Worm (Caenorhabditis elegans): ENCODE data around the gene aat-8.

Gene aat-8

DNA sequence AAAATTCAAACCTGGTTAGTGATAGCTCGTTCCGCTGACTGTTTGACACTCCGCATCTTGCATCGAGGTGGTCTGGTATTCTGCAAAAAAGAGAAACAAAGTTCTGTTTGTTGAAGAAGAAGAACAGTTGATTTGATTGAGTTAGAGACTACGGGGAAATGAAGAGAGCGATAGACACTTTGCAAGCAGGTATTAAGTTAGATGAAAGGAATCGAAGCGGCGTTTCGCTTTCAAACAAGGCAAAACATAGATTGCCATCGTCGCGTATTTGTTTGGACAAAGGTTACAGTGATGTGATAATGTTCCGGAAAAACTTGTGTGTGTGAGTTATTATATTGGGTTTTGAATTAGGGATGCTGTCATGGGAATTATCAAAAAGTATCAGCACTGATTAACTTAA is 47.6 kb downstream of the aat-8 start:
- no peak for TF ChIP-seq flt-1 (GFP tag; IDR thresholded peaks at IDR 0.05)
- TF ChIP-seq scrt-1 (GFP tag; IDR thresholded peaks at IDR 0.05): no peak
- TF ChIP-seq F13C5.2 (tag; optimal IDR thresholded peaks at IDR 0.05): no peak
- no peak for TF ChIP-seq hnd-1 (tag; optimal IDR thresholded peaks at IDR 0.05)
- TF ChIP-seq ceh-13 (GFP tag; optimal IDR thresholded peaks at IDR 0.05): no peak
- no peak for TF ChIP-seq tbx-37 (GFP tag; conservative IDR thresholded peaks at IDR 0.05)
- no peak for TF ChIP-seq tra-4 (tag; optimal IDR thresholded peaks at IDR 0.05)
- TF ChIP-seq ama-1 (optimal IDR thresholded peaks at IDR 0.05): no peak

DNA sequence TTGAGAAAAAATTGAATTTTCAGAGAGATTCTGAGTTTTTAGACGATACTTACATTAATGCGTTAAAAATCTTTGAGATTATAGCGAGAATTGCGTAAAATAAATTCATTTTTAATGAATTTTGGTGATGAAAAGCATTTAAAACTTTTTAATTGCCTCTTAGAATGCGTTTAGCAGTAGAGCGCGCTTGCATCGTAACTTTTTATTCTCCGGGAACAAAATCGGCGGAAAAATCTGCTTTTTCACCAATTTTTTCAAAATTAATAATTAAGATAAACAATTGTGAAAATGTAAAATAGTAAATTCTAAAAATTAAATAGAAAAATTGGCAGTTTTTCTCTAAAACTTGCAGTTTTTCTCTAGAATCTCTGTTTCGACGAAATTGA is 49.6 kb downstream of the aat-8 start:
- TF ChIP-seq hmg-4 (GFP tag; optimal IDR thresholded peaks at IDR 0.05) (no peak), sea-1 (GFP tag; conservative IDR thresholded peaks at IDR 0.05) (no peak), ceh-36 (tag; optimal IDR thresholded peaks at IDR 0.05) (no peak), tbx-11 (GFP tag; IDR thresholded peaks at IDR 0.05) (no peak), aly-1 (tag; optimal IDR thresholded peaks at IDR 0.05) (no peak), hnd-1 (tag; optimal IDR thresholded peaks at IDR 0.05) (no peak), hmbx-1 (tag; optimal IDR thresholded peaks at IDR 0.05) (no peak)

DNA sequence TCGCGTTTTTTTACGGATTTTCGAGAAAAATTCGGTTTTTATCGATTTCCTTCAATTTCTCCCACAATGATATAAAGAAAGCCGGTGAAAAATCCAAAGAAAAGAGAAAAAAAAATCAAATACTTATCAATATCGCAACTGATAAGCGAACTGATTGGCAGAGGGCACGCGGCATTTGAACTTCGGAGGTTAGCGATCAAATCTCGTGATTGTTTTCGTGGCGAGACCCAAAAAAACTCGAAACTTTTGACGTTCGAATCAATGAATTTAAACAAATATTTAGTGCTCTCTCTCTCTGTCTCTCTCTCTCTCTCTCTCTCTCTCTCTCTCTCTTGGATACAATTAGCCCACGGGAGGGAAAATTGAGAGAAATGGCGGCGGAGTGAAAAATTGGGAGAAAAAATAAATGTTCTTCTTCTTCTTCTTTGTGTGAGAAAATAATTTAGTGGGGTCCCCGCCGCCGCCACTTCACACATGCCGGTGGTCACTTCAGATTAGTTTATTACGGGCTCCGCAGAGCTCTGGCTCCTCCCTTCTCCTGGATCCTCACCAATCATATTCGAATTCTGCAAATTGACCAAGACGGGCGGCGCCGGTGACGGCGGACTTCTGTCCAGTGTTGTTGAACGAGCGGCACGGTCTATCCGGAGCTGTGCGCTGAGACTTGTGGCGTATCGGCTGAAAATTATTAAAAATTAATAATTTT is 50.1 kb downstream of the aat-8 start:
- TF ChIP-seq flt-1 (GFP tag; IDR thresholded peaks at IDR 0.05) (no peak), pes-1 (GFP tag; IDR thresholded peaks at IDR 0.05) (no peak), F13C5.2 (tag; optimal IDR thresholded peaks at IDR 0.05) (no peak), hmg-4 (GFP tag; optimal IDR thresholded peaks at IDR 0.05) (no peak), hnd-1 (tag; optimal IDR thresholded peaks at IDR 0.05) (no peak), ama-1 (optimal IDR thresholded peaks at IDR 0.05) (no peak), B0310.2 (tag; optimal IDR thresholded peaks at IDR 0.05) (no peak), aly-1 (tag; optimal IDR thresholded peaks at IDR 0.05) (no peak), tbx-37 (GFP tag; conservative IDR thresholded peaks at IDR 0.05) (no peak), ceh-13 (GFP tag; optimal IDR thresholded peaks at IDR 0.05) (no peak), hmbx-1 (tag; optimal IDR thresholded peaks at IDR 0.05) (no peak), sea-1 (GFP tag; conservative IDR thresholded peaks at IDR 0.05) (no peak), tbx-11 (GFP tag; IDR thresholded peaks at IDR 0.05) (no peak)

ce11 chrIV:3812812-3813211 is 52.0 kb downstream of the aat-8 start:
- TF ChIP-seq scrt-1 (GFP tag; IDR thresholded peaks at IDR 0.05): no peak
- TF ChIP-seq B0310.2 (tag; optimal IDR thresholded peaks at IDR 0.05): no peak
- no peak for TF ChIP-seq hmg-4 (GFP tag; optimal IDR thresholded peaks at IDR 0.05)
- no peak for TF ChIP-seq flt-1 (GFP tag; IDR thresholded peaks at IDR 0.05)
- TF ChIP-seq hmbx-1 (tag; optimal IDR thresholded peaks at IDR 0.05): no peak
- no peak for TF ChIP-seq tbx-37 (GFP tag; conservative IDR thresholded peaks at IDR 0.05)
- TF ChIP-seq pes-1 (GFP tag; IDR thresholded peaks at IDR 0.05): no peak
- no peak for TF ChIP-seq F13C5.2 (tag; optimal IDR thresholded peaks at IDR 0.05)
- TF ChIP-seq tra-4 (tag; optimal IDR thresholded peaks at IDR 0.05): no peak
- TF ChIP-seq ceh-36 (tag; optimal IDR thresholded peaks at IDR 0.05): no peak
- TF ChIP-seq hnd-1 (tag; optimal IDR thresholded peaks at IDR 0.05): no peak
- no peak for TF ChIP-seq tbx-11 (GFP tag; IDR thresholded peaks at IDR 0.05)
- TF ChIP-seq sea-1 (GFP tag; conservative IDR thresholded peaks at IDR 0.05): no peak
- TF ChIP-seq ets-7 (tag; optimal IDR thresholded peaks at IDR 0.05): no peak

All from whole organism, early embryonic.